Worm (Caenorhabditis elegans) whole organism, dauer: Measurements from ENCODE around the gene M04B2.7.

ENCODE experiments used
- unc-62 ChIP-seq: sonication (generic microtip); optimal IDR thresholded peaks from 2 replicates; lab custom pipeline; 2017; ENCODE audit warnings: missing biosample characterization, missing genetic modification reagents, missing genetic modification characterization

M04B2.7 gene

DNA sequence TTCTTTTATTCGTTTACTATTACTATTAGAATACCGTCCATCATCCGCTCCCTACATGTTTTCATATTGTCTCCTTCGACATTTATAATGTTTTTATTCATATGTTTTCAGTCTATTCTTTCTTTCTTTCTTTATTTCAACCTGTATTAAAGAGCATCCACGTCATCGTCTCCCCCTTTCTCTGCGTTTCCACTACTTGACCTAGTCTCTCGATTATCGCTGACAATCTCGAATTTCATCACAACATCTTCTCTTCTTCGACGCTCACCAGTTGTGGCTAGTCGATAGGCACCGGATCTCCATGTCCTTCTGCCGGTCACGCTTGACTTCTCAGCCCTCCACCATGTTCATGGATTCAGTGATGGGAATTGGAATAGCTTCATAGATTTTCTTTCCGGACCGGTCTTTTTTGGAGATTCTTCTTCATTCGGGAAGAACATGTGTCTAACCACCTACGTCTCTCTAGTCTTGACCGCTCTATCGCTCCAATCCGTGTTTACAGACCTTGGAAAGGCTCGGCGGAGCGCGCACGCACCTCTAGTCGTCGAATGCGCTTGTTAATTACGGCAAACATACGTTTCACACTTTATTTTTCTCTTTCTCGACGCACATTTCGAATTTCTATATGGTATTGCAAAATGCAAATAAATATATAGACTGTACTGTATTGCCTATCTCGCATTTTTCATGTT, 19.8 kb upstream of the M04B2.7 start:
- TF ChIP-seq unc-62 = no peak

DNA sequence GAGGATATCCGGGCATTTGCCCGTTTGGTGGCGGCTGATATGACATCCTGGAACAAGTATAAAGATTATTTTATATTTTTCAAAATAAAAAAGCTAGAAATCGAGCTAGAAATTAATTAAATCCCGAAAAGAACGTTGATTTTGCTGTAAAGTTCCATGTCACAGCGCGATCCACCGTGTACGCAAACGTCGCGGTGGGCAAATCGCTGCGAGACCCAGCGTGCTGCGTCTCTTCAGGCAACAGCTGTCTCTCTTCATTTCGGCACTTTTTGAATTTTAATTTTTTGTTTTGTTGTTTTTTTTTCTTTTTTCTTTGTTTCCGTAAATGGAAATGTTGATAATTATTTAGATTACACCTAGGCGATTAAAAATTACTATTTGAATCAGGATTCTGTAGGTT, 17.6 kb upstream of the M04B2.7 start, which contains the start of gene sec-24.1:
Gene sec-24.1, minus strand, starts transcription at position 49 of the 400 bp plus-strand sequence.
- no peak for TF ChIP-seq unc-62

DNA sequence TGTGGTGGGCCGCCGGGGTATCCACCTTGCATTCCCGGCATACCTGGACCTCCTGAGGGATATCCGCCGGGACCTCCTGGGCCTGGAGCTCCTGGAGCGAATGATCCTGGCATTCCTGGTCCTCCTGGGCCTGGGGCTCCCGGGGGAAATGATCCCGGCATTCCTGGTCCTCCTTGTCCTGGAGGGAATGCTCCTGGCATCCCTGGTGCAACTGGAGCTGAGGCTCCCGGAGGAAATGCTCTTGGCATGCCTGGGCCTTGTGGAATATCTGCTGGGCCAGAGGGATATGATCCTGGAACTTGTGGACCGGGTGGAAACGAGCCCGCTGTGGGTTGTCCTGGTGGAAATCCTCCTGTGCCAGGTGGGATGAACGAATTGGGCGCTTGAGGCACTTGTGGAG, 16.5 kb upstream of the M04B2.7 start:
- no peak for TF ChIP-seq unc-62

DNA sequence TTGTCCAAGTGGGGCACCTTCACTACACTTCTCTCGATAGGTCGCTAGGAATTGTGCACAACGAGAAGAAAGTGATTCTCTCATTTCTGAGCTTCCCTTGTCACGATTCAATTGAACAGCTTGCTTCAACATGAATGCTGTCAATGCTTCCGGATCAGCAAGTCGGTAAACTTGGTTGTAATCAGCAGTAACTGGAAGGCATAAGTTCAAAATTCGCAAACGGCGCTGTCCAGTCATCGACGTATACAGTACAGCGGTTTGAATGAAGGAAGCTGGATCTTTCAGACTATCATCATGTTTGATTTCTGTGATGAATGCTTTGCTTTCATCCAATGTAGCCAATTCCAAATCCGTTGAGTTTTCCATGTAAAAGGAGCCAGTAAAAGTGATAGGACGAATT, 14.5 kb upstream of the M04B2.7 start:
- no peak for TF ChIP-seq unc-62

DNA sequence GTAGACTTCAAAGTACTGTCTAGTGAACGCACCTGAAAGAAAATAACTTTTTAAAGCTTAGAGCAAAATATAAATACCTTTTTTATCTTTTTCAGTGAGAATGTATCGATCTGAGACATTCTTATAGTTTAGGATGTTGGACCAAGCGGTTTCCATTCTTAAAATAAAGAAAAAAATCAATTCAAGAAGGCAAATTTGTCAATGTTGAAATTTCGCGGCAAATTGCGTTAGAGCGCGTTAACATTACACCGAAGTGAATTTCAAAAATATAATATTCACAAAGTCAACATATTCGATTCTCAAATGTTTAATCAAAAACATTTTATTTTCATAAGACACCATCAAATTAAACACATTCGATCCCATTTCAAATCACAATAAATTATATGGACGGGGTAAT, 13.1 kb upstream of the M04B2.7 start, which contains the start of gene F12F6.7:
Gene F12F6.7, minus strand, starts transcription at position 157 of the 400 bp plus-strand sequence.
- TF ChIP-seq unc-62 = no peak

DNA sequence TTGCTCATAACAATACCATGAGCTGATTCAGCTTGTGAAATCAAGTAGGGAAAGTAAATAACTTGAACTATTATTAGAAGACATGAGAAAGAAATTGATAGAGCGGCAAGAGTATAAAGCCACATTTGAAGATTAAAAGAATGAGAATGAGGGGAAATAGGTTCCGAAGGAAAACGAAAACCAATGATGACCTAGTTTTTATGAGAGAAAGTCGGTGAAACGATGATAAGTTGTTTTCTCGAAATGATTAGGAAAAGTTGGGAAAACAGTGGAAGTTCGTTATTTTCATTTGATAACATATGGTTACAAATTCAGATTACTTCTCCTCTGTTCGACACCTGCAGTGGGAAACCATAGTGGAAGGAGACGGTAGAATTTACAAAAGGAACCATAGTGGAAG, 3.2 kb upstream of the M04B2.7 start, which contains the start of gene col-128:
Gene col-128, minus strand, starts transcription at position 148 of the 400 bp plus-strand sequence.
- no peak for TF ChIP-seq unc-62

DNA sequence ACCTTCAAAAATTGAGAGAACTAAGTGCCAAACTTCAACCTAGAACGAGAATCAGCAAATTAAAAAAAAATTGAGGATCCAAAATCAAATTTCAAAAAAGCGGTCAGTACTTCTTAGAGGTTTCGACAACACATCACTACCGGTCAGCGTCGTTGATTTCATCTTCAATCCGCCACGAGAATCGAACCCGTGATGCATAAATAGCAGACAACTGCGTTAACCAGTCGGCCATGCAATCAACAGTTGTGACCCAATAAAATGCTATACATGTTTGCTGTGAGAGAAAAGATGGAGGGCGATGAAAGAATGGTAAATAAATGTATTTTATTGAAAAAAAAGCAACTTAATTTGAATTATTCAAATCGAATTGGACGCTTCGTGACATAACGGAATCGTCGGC, 1.1 kb upstream of the M04B2.7 start:
- no peak for TF ChIP-seq unc-62

DNA sequence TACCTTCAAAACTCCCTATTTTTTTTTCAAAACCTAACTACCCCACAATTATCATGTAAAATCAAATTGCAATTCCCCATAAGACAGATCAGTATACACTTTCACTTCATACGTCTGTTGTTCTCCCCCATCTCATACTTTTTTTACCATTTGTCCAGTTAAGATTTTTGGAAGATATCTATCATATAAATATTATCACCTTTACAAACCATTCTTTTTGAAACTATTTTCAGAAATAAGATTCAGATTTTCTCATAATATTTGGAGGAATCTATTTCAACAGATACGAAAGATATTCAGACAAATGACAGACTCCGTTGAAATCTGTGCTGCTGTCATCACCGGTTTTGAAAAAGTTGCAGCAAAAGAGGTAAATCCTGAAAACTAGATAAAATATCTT, 20.8 kb downstream of the M04B2.7 start, which contains the start of gene M04B2.2:
Gene M04B2.2, plus strand, starts transcription at position 301 of the 400 bp plus-strand sequence.
- no peak for TF ChIP-seq unc-62

DNA sequence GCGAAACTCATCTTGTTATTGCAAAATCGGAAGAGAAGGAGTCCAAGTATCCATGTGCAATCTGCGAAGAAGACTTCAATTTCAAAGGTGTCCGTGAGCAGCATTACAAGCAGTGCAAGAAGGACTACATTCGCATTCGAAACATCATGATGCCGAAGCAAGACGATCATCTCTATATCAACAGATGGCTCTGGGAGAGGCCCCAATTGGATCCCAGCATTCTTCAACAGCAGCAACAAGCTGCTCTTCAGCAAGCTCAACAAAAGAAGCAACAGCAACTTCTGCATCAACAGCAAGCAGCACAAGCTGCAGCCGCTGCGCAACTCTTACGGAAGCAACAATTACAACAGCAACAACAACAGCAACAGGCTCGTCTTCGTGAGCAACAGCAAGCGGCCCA, 22.4 kb downstream of the M04B2.7 start:
- TF ChIP-seq unc-62 = no peak

DNA sequence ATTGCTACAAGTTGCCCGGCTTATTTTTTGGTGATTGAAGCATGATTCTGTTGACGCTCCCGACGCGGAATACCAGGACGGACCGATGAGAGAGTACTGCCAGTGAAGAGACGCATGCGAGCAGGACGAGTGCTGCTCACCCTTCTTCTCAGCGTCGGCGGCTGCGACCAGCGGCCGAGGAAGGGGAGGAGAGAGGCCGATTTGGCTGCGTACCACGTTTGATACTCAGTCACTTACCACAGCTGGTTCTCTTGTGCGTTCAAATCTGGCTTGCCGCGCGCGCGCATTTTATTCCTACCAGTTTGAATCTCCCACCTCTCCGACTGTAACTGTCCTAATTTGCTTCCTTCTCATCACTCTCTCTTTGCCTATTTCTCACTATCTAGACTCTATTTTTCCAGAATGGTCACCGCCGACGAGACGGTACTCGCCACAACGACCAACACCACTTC, 24.3 kb downstream of the M04B2.7 start, which contains the start of gene mep-1:
Gene mep-1, plus strand, starts transcription at position 402 of the 452 bp plus-strand sequence.
- no peak for TF ChIP-seq unc-62

DNA sequence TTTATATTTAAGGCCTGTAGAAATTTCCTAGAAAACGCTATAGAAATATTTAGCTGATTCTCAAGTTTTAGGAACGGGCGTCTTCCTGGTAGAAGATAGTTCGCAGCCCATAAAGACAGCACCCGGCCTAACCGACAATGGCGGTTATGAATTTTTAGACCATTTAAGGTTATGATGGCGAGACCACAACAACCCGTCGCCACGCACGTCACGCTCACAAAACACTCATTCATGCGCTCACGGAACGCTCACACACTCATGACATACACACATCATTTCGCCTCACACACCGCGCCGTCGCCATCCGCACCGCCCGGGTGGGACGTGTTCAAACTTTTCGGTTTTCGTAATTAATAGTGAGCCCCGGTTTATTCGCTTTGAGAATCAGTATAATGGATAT, 24.9 kb downstream of the M04B2.7 start:
- TF ChIP-seq unc-62 = no peak

DNA sequence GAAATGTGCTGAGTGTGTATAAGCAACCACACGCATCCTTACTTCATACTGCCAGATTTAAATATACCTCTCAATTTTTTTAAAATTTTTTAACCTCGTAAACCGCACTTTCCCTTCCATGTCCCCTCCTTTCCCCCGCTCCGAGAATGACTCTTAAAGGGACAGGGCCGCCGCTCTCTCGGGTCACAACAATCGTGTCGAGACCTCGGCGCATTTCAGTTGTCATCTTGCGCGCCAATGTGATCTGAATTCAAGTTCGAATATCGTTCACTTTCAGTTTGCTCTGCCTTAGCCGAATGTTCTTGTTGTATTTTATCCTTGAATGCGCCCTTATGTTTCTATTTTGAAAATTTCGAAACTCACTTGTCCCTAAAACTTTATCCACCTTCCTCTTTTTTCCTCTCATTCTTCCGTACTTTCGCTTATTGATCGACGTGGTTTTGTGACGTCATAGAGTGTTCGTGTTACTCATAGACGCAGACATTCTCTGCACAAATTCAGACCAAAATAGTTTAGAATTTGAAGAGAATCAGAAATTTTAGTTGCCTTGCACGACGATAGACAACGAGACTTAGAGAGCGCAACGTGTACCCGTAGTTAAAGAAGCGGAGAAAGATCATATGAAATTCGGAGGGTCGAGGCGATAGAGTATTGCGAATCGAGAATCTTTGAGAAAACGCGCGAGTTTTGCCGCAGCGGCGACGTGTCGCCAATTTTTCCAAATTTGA, 26.2 kb downstream of the M04B2.7 start:
- TF ChIP-seq unc-62 = no peak

DNA sequence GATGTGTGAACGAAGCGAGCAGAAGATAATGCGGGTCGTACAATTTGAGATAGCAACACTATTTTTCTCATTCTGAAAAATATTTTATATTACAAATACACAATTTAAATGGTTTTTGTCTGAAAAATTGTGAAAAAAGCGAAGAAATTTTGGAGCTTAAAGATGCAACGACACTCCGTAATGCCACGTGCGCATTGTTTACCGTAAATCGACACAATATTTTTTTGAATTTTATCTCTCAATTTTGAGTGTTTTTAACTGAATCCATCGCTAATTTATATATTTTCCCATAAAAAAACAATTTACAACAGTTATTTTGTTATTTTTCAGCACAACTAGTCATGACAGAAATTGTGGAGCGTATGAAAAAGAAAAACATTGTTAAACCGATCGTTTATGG, 27.6 kb downstream of the M04B2.7 start, which contains the start of the genes M04B2.4 and gfl-1:
Gene M04B2.4, minus strand, starts transcription at position 72 of the 400 bp plus-strand sequence.
Gene gfl-1, plus strand, starts transcription at position 331 of the 400 bp plus-strand sequence.
- TF ChIP-seq unc-62 = no peak

DNA sequence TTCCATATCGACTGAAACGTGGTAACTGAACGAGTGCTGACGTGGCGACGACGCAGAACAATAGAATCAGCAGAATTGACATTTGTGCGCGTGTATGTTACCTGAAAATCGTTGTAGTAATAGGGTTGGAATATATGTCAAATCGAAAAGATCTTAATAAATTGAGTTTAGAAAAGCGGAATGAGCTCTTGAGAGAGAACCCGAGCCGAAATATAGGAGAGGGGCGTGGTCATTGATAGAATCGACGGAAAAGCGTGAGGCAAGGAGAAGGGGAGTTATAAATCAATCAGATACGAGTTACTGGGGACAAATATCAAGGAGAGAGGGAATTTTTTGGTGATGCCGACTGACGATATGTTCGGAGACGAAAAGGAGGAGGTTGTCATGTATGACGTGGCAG, 37.9 kb downstream of the M04B2.7 start, which contains the start of gene M04B2.6:
Gene M04B2.6, minus strand, starts transcription at position 101 of the 400 bp plus-strand sequence.
- no peak for TF ChIP-seq unc-62

DNA sequence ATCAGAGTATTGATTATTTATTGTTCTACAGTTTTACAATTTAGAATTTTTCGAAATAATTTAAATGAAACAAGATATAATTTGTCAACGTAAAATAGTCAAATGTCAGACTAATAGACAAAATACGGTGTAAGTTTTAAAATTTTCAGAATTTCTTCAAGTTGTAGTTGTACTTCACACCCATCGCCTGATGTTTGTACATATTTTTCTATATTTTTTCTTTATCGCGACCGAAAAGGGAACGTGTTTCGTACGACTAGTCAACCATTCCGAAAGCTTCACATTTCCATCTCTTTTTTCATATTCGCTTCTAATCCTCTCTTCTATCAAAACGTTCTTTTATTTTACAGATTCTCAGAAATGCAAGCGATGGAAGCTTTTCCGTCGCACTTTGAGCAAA, 44.2 kb downstream of the M04B2.7 start, which contains the start of gene twk-25:
Gene twk-25, plus strand, starts transcription at position 301 of the 400 bp plus-strand sequence.
- TF ChIP-seq unc-62 = no peak

DNA sequence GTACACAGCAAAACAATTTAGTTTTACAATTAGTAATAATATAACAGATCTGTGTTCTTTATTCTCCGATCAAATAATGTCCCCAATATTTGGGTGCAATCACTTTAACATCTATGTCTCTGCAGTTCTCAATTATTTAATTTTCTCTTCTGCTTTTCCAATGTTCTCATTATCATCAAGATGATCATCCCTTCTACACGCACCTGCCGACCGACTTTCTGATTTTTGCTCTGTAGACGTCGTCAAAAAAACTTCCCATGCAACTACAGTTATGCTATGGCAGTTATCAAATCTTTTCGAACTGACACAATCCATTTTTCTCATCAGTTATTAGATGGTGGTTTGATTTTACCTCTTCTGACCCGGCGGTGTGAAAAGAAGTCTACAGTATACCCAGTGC, 44.9 kb downstream of the M04B2.7 start:
- TF ChIP-seq unc-62 = no peak

DNA sequence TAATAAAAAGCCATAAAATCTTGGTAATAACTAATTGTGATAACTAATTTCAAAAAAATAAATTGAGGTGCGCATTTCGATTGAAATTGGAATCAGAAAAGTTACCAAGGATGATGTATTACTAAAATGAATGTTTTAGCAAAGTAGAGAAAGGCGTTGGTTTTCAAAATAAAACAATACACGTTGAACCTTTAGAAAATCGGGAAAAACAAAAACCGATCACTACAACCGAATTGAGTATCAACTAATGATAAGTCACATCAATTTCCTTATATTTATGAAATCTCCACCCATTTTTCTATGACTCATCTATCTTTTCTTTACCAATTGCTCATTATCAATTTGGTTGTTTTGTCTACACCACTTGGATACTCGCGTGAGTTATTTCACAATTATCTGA, 48.1 kb downstream of the M04B2.7 start, which contains the start of gene H21P03.10:
Gene H21P03.10, plus strand, starts transcription at position 301 of the 400 bp plus-strand sequence.
- no peak for TF ChIP-seq unc-62
